Fruit fly (Drosophila melanogaster) whole organism, embryonic: ENCODE data around the gene CG15742.
A peak's percentile ranks its signal among the peaks of the same experiment; 100 is the strongest.

Source experiments
- Asciz ChIP-seq: fragments of 200-800 bp; sonication (Bioruptor generic); optimal IDR thresholded peaks from 2 replicates; lab custom pipeline; 2017; ENCODE audit warnings: missing biosample characterization, mild to moderate bottlenecking, missing genetic modification characterization, missing genetic modification reagents
- Atf-2 ChIP-seq: fragments of 200-800 bp; sonication (Bioruptor generic); optimal IDR thresholded peaks from 2 replicates; lab custom pipeline; 2016; ENCODE audit warnings: missing biosample characterization, missing genetic modification characterization
- Atf3 ChIP-seq: fragments of 200-800 bp; sonication (Bioruptor generic); optimal IDR thresholded peaks from 3 replicates; lab custom pipeline; 2016; ENCODE audit warnings: missing biosample characterization, missing genetic modification characterization
- Bdp1 ChIP-seq: fragments of 200-800 bp; sonication (Bioruptor generic); optimal IDR thresholded peaks from 3 replicates; lab custom pipeline; 2016; ENCODE audit warnings: missing biosample characterization, missing genetic modification characterization
- CG11504 ChIP-seq: fragments of 200-800 bp; sonication (Bioruptor generic); optimal IDR thresholded peaks from 3 replicates; lab custom pipeline; 2019; ENCODE audit warnings: missing biosample characterization, mild to moderate bottlenecking, missing genetic modification characterization, moderate library complexity
- CG12071 ChIP-seq: fragments of 200-800 bp; sonication (Bioruptor generic); optimal IDR thresholded peaks from 3 replicates; lab custom pipeline; 2018; ENCODE audit warnings: missing biosample characterization, mild to moderate bottlenecking, missing genetic modification characterization
- CG13123 ChIP-seq: fragments of 200-800 bp; sonication (Bioruptor generic); optimal IDR thresholded peaks from 2 replicates; lab custom pipeline; 2016; ENCODE audit warnings: missing biosample characterization, missing genetic modification characterization
- CG13775 ChIP-seq: fragments of 200-800 bp; sonication (Bioruptor generic); optimal IDR thresholded peaks from 3 replicates; lab custom pipeline; 2017; ENCODE audit warnings: missing biosample characterization, mild to moderate bottlenecking, missing genetic modification characterization
- CG15011 ChIP-seq: fragments of 200-800 bp; sonication (Bioruptor generic); optimal IDR thresholded peaks from 3 replicates; lab custom pipeline; 2018; ENCODE audit warnings: missing biosample characterization, mild to moderate bottlenecking, missing genetic modification characterization
- CG15269 ChIP-seq: fragments of 200-800 bp; sonication (Bioruptor generic); optimal IDR thresholded peaks from 2 replicates; lab custom pipeline; 2018; ENCODE audit warnings: missing biosample characterization, mild to moderate bottlenecking, missing genetic modification characterization, moderate library complexity
- CG16815 ChIP-seq: fragments of 200-800 bp; sonication (Bioruptor generic); optimal IDR thresholded peaks from 3 replicates; lab custom pipeline; 2017; ENCODE audit warnings: missing biosample characterization, mild to moderate bottlenecking, missing genetic modification characterization
- CG17385 ChIP-seq: fragments of 200-800 bp; sonication (Bioruptor generic); optimal IDR thresholded peaks from 3 replicates; lab custom pipeline; 2018; ENCODE audit warnings: missing biosample characterization, mild to moderate bottlenecking, missing genetic modification characterization
- CG18262 ChIP-seq: fragments of 200-800 bp; optimal IDR thresholded peaks from 3 replicates; lab custom pipeline; 2019; ENCODE audit warnings: missing biosample characterization, mild to moderate bottlenecking, missing genetic modification characterization, moderate library complexity
- CG2199 ChIP-seq: fragments of 200-800 bp; sonication (Bioruptor generic); IDR thresholded peaks from 3 replicates; pipeline ENCODE4 v1.3.6; 2022; ENCODE audit warnings: missing biosample characterization, missing genetic modification characterization
- CG3281 ChIP-seq: fragments of 200-800 bp; sonication (Bioruptor generic); optimal IDR thresholded peaks from 3 replicates; lab custom pipeline; 2017; ENCODE audit warnings: missing biosample characterization, mild to moderate bottlenecking, missing genetic modification characterization
- CG34224 ChIP-seq: fragments of 200-800 bp; sonication (Bioruptor generic); IDR thresholded peaks from 3 replicates; pipeline ENCODE4 v1.3.6; 2022; ENCODE audit warnings: missing biosample characterization, missing genetic modification characterization; ENCODE audit not compliant: partially characterized antibody
- CG3726 ChIP-seq: fragments of 200-800 bp; sonication (Bioruptor generic); IDR thresholded peaks from 3 replicates; pipeline ENCODE4, ENCODE4 v1.3.6; 2022; ENCODE audit warnings: missing biosample characterization, missing genetic modification characterization
- CG7271 ChIP-seq: fragments of 200-800 bp; sonication (Bioruptor generic); optimal IDR thresholded peaks from 2 replicates; lab custom pipeline; 2018; ENCODE audit warnings: missing biosample characterization, mild to moderate bottlenecking, missing genetic modification characterization, moderate library complexity
- CG8765 ChIP-seq: fragments of 200-800 bp; sonication (Bioruptor generic); IDR thresholded peaks from 2 replicates; pipeline ENCODE4 v1.3.6; 2022; ENCODE audit warnings: missing biosample characterization, missing genetic modification characterization
- CG9215 ChIP-seq: fragments of 200-800 bp; sonication (Bioruptor generic); IDR thresholded peaks from 2 replicates; pipeline ENCODE4 v1.3.6; 2022; ENCODE audit warnings: missing biosample characterization, missing genetic modification characterization
- CTCF ChIP-seq: fragments of 200-800 bp; sonication (Bioruptor generic); optimal IDR thresholded peaks from 2 replicates; lab custom pipeline; 2017; ENCODE audit warnings: missing biosample characterization, mild to moderate bottlenecking, missing genetic modification characterization, moderate library complexity
- D ChIP-seq, 2 experiments: fragments of 200-800 bp in 1 of 2; fragments of >200 bp in 1 of 2; sonication (Bioruptor generic) in 1 of 2; optimal IDR thresholded peaks; 2 replicates in 1 of 2; 3 replicates in 1 of 2; lab custom pipeline; 2017; ENCODE audit warnings: mild to moderate bottlenecking in 1 of 2, missing biosample characterization in 1 of 2, missing genetic modification characterization in 1 of 2, missing genetic modification reagents in 1 of 2
- D19A ChIP-seq: fragments of 200-800 bp; optimal IDR thresholded peaks from 3 replicates; lab custom pipeline; 2019; ENCODE audit warnings: missing biosample characterization, mild to moderate bottlenecking, missing genetic modification characterization, moderate library complexity
- Dfd ChIP-seq, 2 experiments: fragments of >200 bp; optimal IDR thresholded peaks; 2 replicates each; lab custom pipeline; 2017; ENCODE audit warnings: missing biosample characterization in 2 of 2, missing genetic modification characterization in 2 of 2
- E2f2 ChIP-seq: fragments of 200-800 bp; sonication (Bioruptor generic); IDR thresholded peaks from 2 replicates; pipeline ENCODE4 v1.3.6; 2022; ENCODE audit warnings: missing biosample characterization, missing genetic modification characterization
- Gsc ChIP-seq: fragments of 200-800 bp; sonication (Bioruptor generic); IDR thresholded peaks from 2 replicates; pipeline ENCODE4 v1.3.6; 2022; ENCODE audit warnings: missing biosample characterization, missing genetic modification characterization
- Gug ChIP-seq: fragments of 200-800 bp; sonication (Bioruptor generic); IDR thresholded peaks from 4 replicates; pipeline ENCODE4 v1.3.6; 2022; ENCODE audit warnings: missing biosample characterization, missing genetic modification characterization
- MBD-R2 ChIP-seq: fragments of 200-800 bp; sonication (Bioruptor generic); IDR thresholded peaks from 2 replicates; pipeline ENCODE4 v1.3.6; 2022; ENCODE audit warnings: missing biosample characterization, missing genetic modification characterization
- MTF-1 ChIP-seq: fragments of 200-800 bp; sonication (Bioruptor generic); optimal IDR thresholded peaks from 2 replicates; lab custom pipeline; 2018; ENCODE audit warnings: missing biosample characterization, mild to moderate bottlenecking, missing genetic modification characterization, borderline replicate concordance
- NC2α ChIP-seq: fragments of 200-800 bp; sonication (Bioruptor generic); optimal IDR thresholded peaks from 2 replicates; lab custom pipeline; 2016; ENCODE audit warnings: missing biosample characterization, missing genetic modification characterization
- Nf-YB ChIP-seq: fragments of 200-800 bp; sonication (Bioruptor generic); optimal IDR thresholded peaks from 3 replicates; lab custom pipeline; 2019; ENCODE audit warnings: missing biosample characterization, mild to moderate bottlenecking, missing genetic modification characterization, moderate library complexity
- Pdp1 ChIP-seq, 2 experiments: fragments of 200-800 bp; sonication (Bioruptor generic); optimal IDR thresholded peaks; 3 replicates each; lab custom pipeline; 2016; ENCODE audit warnings: missing biosample characterization in 2 of 2, missing genetic modification characterization in 2 of 2, mild to moderate bottlenecking in 1 of 2, moderate library complexity in 1 of 2
- Ravus ChIP-seq: fragments of 200-800 bp; sonication (Bioruptor generic); IDR thresholded peaks from 2 replicates; pipeline ENCODE4 v1.3.6; 2022; ENCODE audit warnings: missing biosample characterization, missing genetic modification characterization
- Stat92E ChIP-seq, 3 experiments: fragments of >200 bp in 2 of 3; fragments of 200-800 bp in 1 of 3; sonication (Bioruptor generic) in 1 of 3; optimal IDR thresholded peaks; 2 replicates each; lab custom pipeline; 2017 to 2019; ENCODE audit warnings: missing biosample characterization in 3 of 3, missing genetic modification characterization in 3 of 3, mild to moderate bottlenecking in 1 of 3, moderate library complexity in 1 of 3
- aop ChIP-seq: fragments of 200-800 bp; sonication (Bioruptor generic); IDR thresholded peaks from 2 replicates; pipeline ENCODE4 v1.3.6; 2022; ENCODE audit warnings: missing biosample characterization, missing genetic modification characterization
- ap ChIP-seq: fragments of 200-800 bp; sonication (Bioruptor generic); IDR thresholded peaks from 2 replicates; pipeline ENCODE4 v1.3.6; 2022; ENCODE audit warnings: missing biosample characterization, missing genetic modification characterization
- bsh ChIP-seq, 2 experiments: fragments of 200-800 bp; sonication (Bioruptor generic); optimal IDR thresholded peaks; 2 replicates each; lab custom pipeline; 2017 to 2018; ENCODE audit warnings: mild to moderate bottlenecking in 2 of 2, missing biosample characterization in 2 of 2, missing genetic modification characterization in 2 of 2, moderate library complexity in 1 of 2
- croc ChIP-seq: fragments of 200-800 bp; sonication (Bioruptor generic); conservative IDR thresholded peaks from 3 replicates; pipeline ENCODE4 v1.3.6; 2022; ENCODE audit warnings: missing biosample characterization, missing genetic modification characterization
- gcm ChIP-seq: fragments of 200-800 bp; sonication (Bioruptor generic); optimal IDR thresholded peaks from 2 replicates; lab custom pipeline; 2019; ENCODE audit warnings: missing biosample characterization, mild to moderate bottlenecking, missing genetic modification characterization, moderate library complexity
- gro ChIP-seq: fragments of 200-800 bp; sonication (Bioruptor generic); optimal IDR thresholded peaks from 2 replicates; lab custom pipeline; 2016; ENCODE audit warnings: missing biosample characterization, missing genetic modification characterization
- gsb-n ChIP-seq: fragments of 200-800 bp; sonication (Bioruptor generic); optimal IDR thresholded peaks from 3 replicates; lab custom pipeline; 2018; ENCODE audit warnings: missing biosample characterization, mild to moderate bottlenecking, missing genetic modification characterization
- hkb ChIP-seq, 2 experiments: fragments of 200-800 bp in 1 of 2; fragments of >200 bp in 1 of 2; sonication (Bioruptor generic) in 1 of 2; IDR thresholded peaks in 1 of 2; optimal IDR thresholded peaks in 1 of 2; 2 replicates each; pipeline versions ENCODE4 v1.3.6 to Lab custom; 2017 to 2022; ENCODE audit warnings: missing biosample characterization in 1 of 2, missing genetic modification characterization in 1 of 2
- nom ChIP-seq: fragments of 200-800 bp; sonication (Bioruptor generic); optimal IDR thresholded peaks from 2 replicates; lab custom pipeline; 2017; ENCODE audit warnings: missing biosample characterization, missing genetic modification characterization, mild to moderate bottlenecking, moderate library complexity, missing genetic modification reagents
- oc ChIP-seq: fragments of 200-800 bp; sonication (Bioruptor generic); optimal IDR thresholded peaks from 2 replicates; lab custom pipeline; 2018; ENCODE audit warnings: missing biosample characterization, mild to moderate bottlenecking, missing genetic modification characterization, moderate library complexity
- onecut ChIP-seq: fragments of 200-800 bp; sonication (Bioruptor generic); IDR thresholded peaks from 2 replicates; pipeline ENCODE4 v1.3.6; 2022; ENCODE audit warnings: missing biosample characterization, missing genetic modification characterization
- pb ChIP-seq: fragments of 200-800 bp; sonication (Bioruptor generic); optimal IDR thresholded peaks from 3 replicates; lab custom pipeline; 2016; ENCODE audit warnings: missing biosample characterization, missing genetic modification characterization
- pzg ChIP-seq: fragments of 200-800 bp; sonication (Bioruptor generic); optimal IDR thresholded peaks from 3 replicates; lab custom pipeline; 2018; ENCODE audit warnings: missing biosample characterization, mild to moderate bottlenecking, missing genetic modification characterization, moderate library complexity
- sd ChIP-seq: fragments of 200-800 bp; sonication (Bioruptor generic); optimal IDR thresholded peaks from 3 replicates; lab custom pipeline; 2018; ENCODE audit warnings: missing biosample characterization, mild to moderate bottlenecking, missing genetic modification characterization, moderate library complexity
- sens ChIP-seq: fragments of 200-800 bp; sonication (Bioruptor generic); peaks from one replicate; lab custom pipeline; 2016; ENCODE audit warnings: missing biosample characterization, missing genetic modification characterization
- ssp ChIP-seq: fragments of 200-800 bp; sonication (Bioruptor generic); IDR thresholded peaks from 2 replicates; pipeline ENCODE4 v1.3.6; 2022; ENCODE audit warnings: missing biosample characterization, missing genetic modification characterization
- wor ChIP-seq: fragments of 200-800 bp; sonication (Bioruptor generic); IDR thresholded peaks from 2 replicates; pipeline ENCODE4 v1.3.6; 2022; ENCODE audit warnings: missing biosample characterization, missing genetic modification characterization

Gene CG15742

DNA sequence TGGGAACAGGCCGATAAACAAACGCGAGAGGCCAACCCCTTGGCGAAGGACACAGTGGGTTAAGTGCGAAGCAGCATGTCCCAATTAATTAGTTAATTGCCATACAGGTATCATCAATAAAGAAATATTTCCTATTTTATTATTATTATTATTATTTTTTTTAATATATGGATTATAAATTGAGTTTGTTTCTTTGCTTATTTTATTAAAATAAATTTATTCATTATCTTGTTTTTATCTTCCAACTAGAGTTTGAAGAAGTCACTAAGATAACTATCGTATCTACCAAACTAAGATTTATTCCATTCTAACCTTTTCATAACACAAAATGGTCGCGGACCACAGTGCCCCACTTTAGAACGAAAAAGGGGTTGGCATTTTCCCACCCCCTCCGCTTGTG is 50.2 kb downstream of the CG15742 start (continued):
- TF ChIP-seq Atf3 (GFP tag; lab: Kevin White, UChicago) = no peak
- TF ChIP-seq sd (tag; lab: Kevin White, UChicago) = no peak
- TF ChIP-seq E2f2 (GFP tag; lab: Robert Waterston, UW) = no peak
- TF ChIP-seq CG12071 (GFP tag; lab: Kevin White, UChicago) = no peak
- TF ChIP-seq gcm (GFP tag; lab: Kevin White, UChicago) = peak; percentile 3
- no peak for TF ChIP-seq hkb (optimal IDR thresholded peaks at IDR 0.05; lab: Kevin White, UChicago)
- TF ChIP-seq hkb (GFP tag; IDR thresholded peaks at IDR 0.05; lab: Robert Waterston, UW) = no peak
- TF ChIP-seq Asciz = peak; percentile 0
- no peak for TF ChIP-seq wor (GFP tag; lab: Robert Waterston, UW)
- TF ChIP-seq CTCF = no peak
- no peak for TF ChIP-seq Ravus (GFP tag; lab: Robert Waterston, UW)
- no peak for TF ChIP-seq CG16815 (GFP tag; lab: Kevin White, UChicago)
- no peak for TF ChIP-seq Atf-2 (GFP tag; lab: Kevin White, UChicago)
- no peak for TF ChIP-seq nom (GFP tag; lab: Kevin White, UChicago)
- no peak for TF ChIP-seq CG9215 (GFP tag; lab: Robert Waterston, UW)
- no peak for TF ChIP-seq CG8765 (GFP tag; lab: Robert Waterston, UW)
- TF ChIP-seq CG11504 = peak; percentile 66
- no peak for TF ChIP-seq CG7271 (tag; lab: Kevin White, UChicago)
- no peak for TF ChIP-seq MBD-R2
- TF ChIP-seq CG13775 (GFP tag; lab: Kevin White, UChicago) = no peak
- no peak for TF ChIP-seq MTF-1 (GFP tag; lab: Kevin White, UChicago)
- no peak for TF ChIP-seq CG13123 (GFP tag; lab: Kevin White, UChicago)
- TF ChIP-seq D19A (tag; lab: Kevin White, UChicago) = peak; percentile 52
- TF ChIP-seq CG15011 (GFP tag; lab: Kevin White, UChicago) = no peak
- TF ChIP-seq CG15269 (tag; lab: Kevin White, UChicago) = peak; percentile 56
- TF ChIP-seq oc = no peak
- no peak for TF ChIP-seq Nf-YB (GFP tag; lab: Kevin White, UChicago)
- no peak for TF ChIP-seq Gsc
- TF ChIP-seq gro (GFP tag; lab: Kevin White, UChicago) = no peak
- TF ChIP-seq D (optimal IDR thresholded peaks at IDR 0.05; lab: Kevin White, UChicago) = no peak
- TF ChIP-seq D (GFP tag; optimal IDR thresholded peaks at IDR 0.05; lab: Kevin White, UChicago) = peak; percentile 13
- no peak for TF ChIP-seq CG3726 (GFP tag; lab: Robert Waterston, UW)
- no peak for TF ChIP-seq pb (GFP tag; lab: Kevin White, UChicago)
- peak; percentile 22 for TF ChIP-seq CG17385 (GFP tag; lab: Kevin White, UChicago)
- TF ChIP-seq bsh (GFP tag; optimal IDR thresholded peaks at IDR 0.05; lab: Kevin White, UChicago) = peak in 1 of 2 experiments; percentile 48
- peak; percentile 45 for TF ChIP-seq gsb-n (tag; lab: Kevin White, UChicago)
- no peak for TF ChIP-seq Stat92E (GFP tag; optimal IDR thresholded peaks at IDR 0.05; lab: Kevin White, UChicago)
- no peak for TF ChIP-seq onecut (GFP tag; lab: Robert Waterston, UW)
- TF ChIP-seq aop (GFP tag; lab: Robert Waterston, UW) = no peak
- TF ChIP-seq NC2α (GFP tag; lab: Kevin White, UChicago) = no peak
- TF ChIP-seq Dfd (GFP tag; optimal IDR thresholded peaks at IDR 0.05; lab: Kevin White, UChicago) = no peak
- TF ChIP-seq sens (GFP tag; lab: Kevin White, UChicago) = peak; percentile 28
- TF ChIP-seq Gug (GFP tag; lab: Robert Waterston, UW) = no peak
- no peak for TF ChIP-seq ssp (GFP tag; lab: Robert Waterston, UW)
- no peak for TF ChIP-seq CG2199 (GFP tag; lab: Robert Waterston, UW)
- no peak for TF ChIP-seq CG34224
- peak; percentile 59 for TF ChIP-seq CG18262 (tag; lab: Kevin White, UChicago)
- no peak; the same call in 2 of the 3 replicates for TF ChIP-seq croc
- TF ChIP-seq Bdp1 = no peak
- TF ChIP-seq ap (GFP tag; lab: Robert Waterston, UW) = no peak
- TF ChIP-seq CG3281 (GFP tag; lab: Kevin White, UChicago) = peak; percentile 37
- no peak for TF ChIP-seq Pdp1 (GFP tag; optimal IDR thresholded peaks at IDR 0.05; lab: Kevin White, UChicago)
- no peak for TF ChIP-seq pzg (GFP tag; lab: Kevin White, UChicago)
